Worm (Caenorhabditis elegans) whole organism, midembryonic: ENCODE measurements around the gene wee-1.1.

Source experiments
- klf-2 ChIP-seq: fragments of 200-800 bp; sonication (Bioruptor generic); conservative IDR thresholded peaks from 2 replicates; pipeline ENCODE4 v1.3.6; 2022; ENCODE audit warnings: missing genetic modification reagents, missing genetic modification characterization, missing compliant biosample characterization
- ztf-29 ChIP-seq: fragments of 200-800 bp; sonication (Bioruptor generic); IDR thresholded peaks from 2 replicates; pipeline ENCODE4 v1.3.6; 2022; ENCODE audit warnings: missing genetic modification reagents, missing genetic modification characterization, missing compliant biosample characterization

- no peak for TF ChIP-seq ztf-29 (GFP tag; lab: Robert Waterston, UW)
- TF ChIP-seq klf-2 (GFP tag; lab: Robert Waterston, UW), result no peak
Observed at ce11 chrII:9604685-9605084, 21.3 kb upstream of the wee-1.1 start.
